Worm (Caenorhabditis elegans) whole organism, L4/young adult: ENCODE measurements around the gene srh-303.

Source experiments
- W03F9.2 ChIP-seq: fragments of 150-350 bp; optimal IDR thresholded peaks from 2 replicates; lab custom pipeline; 2014; ENCODE audit warnings: missing biosample characterization, missing genetic modification characterization
- dao-5 ChIP-seq: sonication (generic microtip); optimal IDR thresholded peaks from 2 replicates; lab custom pipeline; 2016; ENCODE audit warnings: missing genotype, missing genetic modification characterization, moderate library complexity, missing compliant biosample characterization

DNA sequence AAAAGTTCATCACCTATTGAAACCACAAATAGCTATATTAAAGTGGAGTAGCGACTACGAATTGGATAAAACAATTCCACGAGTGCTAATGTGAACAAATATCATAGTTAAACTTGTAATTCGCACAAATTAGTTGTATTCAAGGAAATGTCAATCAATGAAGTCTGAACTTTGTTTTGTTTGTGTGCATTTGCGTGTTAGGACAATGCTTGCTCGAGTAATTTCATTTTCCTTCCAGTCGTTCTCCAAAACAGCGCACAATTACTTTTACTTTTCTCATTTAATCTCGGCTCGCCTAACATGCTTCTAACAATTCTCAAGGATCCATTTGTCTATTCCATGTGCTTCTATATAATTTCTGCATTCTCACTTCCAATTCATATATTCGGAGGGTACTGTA is 6.8 kb upstream of the srh-303 start, which contains the start of gene srh-301:
- TF ChIP-seq dao-5 (tag; lab: Kevin White, UChicago) (no peak), W03F9.2 (no peak)
